Fruit fly (Drosophila melanogaster): ENCODE data around the gene CG1632.

Gene CG1632

DNA sequence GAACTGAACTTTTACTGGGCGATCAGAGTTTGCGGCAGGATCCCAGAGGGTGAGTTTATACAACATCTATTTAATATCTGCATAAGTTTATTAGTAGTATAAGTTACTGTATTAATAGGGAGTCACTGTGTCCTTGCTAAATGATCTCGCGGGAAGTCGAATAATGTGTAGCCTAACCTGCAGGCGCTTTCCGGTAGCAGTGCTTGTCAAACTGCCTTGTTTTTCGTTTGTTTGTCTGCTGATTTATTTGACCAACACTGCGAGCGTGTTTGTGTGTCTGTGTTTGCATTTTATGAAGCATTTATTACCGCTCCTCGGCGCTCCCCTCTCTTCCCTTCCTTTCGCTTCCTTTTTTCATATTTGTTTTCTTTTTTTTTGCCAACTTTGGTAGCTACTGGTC, 41.8 kb upstream of the CG1632 start:
- TF ChIP-seq Sox15 (GFP tag; optimal IDR thresholded peaks at IDR 0.05) (no peak), Eip78C (GFP tag) (peak; percentile 9), CG6163 (GFP tag; IDR thresholded peaks at IDR 0.05) (peak; percentile 7; the same call in 1 of the 3 replicates), fkh (GFP tag; optimal IDR thresholded peaks at IDR 0.05) (peak; percentile 23)

DNA sequence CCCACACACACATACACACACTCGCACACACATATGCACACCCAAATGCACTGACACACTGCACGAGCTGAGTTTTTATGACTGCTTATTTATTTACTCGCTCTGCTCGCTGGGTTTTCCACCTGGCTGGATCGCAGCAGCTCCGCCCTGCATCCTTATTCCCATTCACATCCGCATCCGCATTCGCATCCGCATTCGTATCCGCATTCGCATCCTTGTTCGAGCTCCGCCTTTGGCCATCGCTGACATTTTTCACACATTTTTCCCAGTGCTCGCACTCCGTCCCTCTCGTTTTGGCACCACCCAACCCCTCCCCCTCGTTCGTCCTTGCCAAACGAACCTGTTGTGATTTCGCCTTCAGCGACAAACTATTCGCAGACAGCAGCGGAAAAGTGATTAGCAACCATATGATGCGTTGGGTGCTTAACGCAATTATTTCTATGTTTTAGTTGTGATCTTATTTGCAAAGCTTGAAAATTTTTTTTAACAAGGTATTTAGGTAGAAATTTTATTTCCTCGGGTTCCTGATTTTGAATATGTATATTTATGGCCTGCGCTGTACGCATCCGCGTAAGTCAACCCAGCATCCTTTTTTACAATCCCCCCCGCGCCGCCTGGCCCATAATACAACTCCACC, 41.3 kb upstream of the CG1632 start:
- TF ChIP-seq Eip78C (GFP tag): peak; percentile 90
- TF ChIP-seq CG11902 (GFP tag; optimal IDR thresholded peaks at IDR 0.05): peak; percentile 31
- peak; percentile 57 for TF ChIP-seq Met (GFP tag; optimal IDR thresholded peaks at IDR 0.05)
- peak; percentile 43 for TF ChIP-seq Gug (GFP tag; IDR thresholded peaks at IDR 0.05)
- no peak for TF ChIP-seq fd85E (GFP tag; optimal IDR thresholded peaks at IDR 0.05)
- peak; percentile 83 for TF ChIP-seq Ets96B (tag; optimal IDR thresholded peaks at IDR 0.05)
- TF ChIP-seq salr (GFP tag; optimal IDR thresholded peaks at IDR 0.05): peak; percentile 17 to 75
- peak; percentile 65 for TF ChIP-seq acj6 (GFP tag; optimal IDR thresholded peaks at IDR 0.05)
- TF ChIP-seq dac (GFP tag; optimal IDR thresholded peaks at IDR 0.05): peak; percentile 3
- peak; percentile 64 for TF ChIP-seq CG6792 (GFP tag; optimal IDR thresholded peaks at IDR 0.05)
- TF ChIP-seq svp (GFP tag): peak; percentile 37
- peak; percentile 74 for TF ChIP-seq CG10631 (GFP tag; optimal IDR thresholded peaks at IDR 0.05)
- TF ChIP-seq esn (GFP tag; optimal IDR thresholded peaks at IDR 0.05): peak; percentile 57
- TF ChIP-seq CG8632 (GFP tag; optimal IDR thresholded peaks at IDR 0.05): peak; percentile 51
- peak; percentile 22 for TF ChIP-seq Ets21C (GFP tag; optimal IDR thresholded peaks at IDR 0.05)
- TF ChIP-seq Eip93F (GFP tag; optimal IDR thresholded peaks at IDR 0.05): no peak
- peak; percentile 56 for TF ChIP-seq cyc (GFP tag; optimal IDR thresholded peaks at IDR 0.05)
- TF ChIP-seq CG31627 (GFP tag; optimal IDR thresholded peaks at IDR 0.05): peak; percentile 43
- TF ChIP-seq lz (GFP tag; optimal IDR thresholded peaks at IDR 0.05): peak; percentile 51
- TF ChIP-seq CG8119 (GFP tag; IDR thresholded peaks at IDR 0.05): peak; percentile 76
- TF ChIP-seq CG7368 (GFP tag; optimal IDR thresholded peaks at IDR 0.05): peak; percentile 48
- peak; percentile 39 for TF ChIP-seq CG8319 (GFP tag; optimal IDR thresholded peaks at IDR 0.05)
- TF ChIP-seq Blimp-1 (GFP tag; optimal IDR thresholded peaks at IDR 0.05): no peak
- TF ChIP-seq dsx (GFP tag; optimal IDR thresholded peaks at IDR 0.05; ENCODE audit: poor library complexity, severe bottlenecking): peak; percentile 81
- TF ChIP-seq CG9139 (GFP tag; optimal IDR thresholded peaks at IDR 0.05): peak; percentile 71
- TF ChIP-seq Eip75B (GFP tag; optimal IDR thresholded peaks at IDR 0.05): peak; percentile 72
- peak; percentile 53 for TF ChIP-seq OdsH (GFP tag; optimal IDR thresholded peaks at IDR 0.05)
- no peak for TF ChIP-seq CG6854 (GFP tag; optimal IDR thresholded peaks at IDR 0.05)
- peak; percentile 38 for TF ChIP-seq CG16779 (tag; optimal IDR thresholded peaks at IDR 0.05)
- peak; percentile 45 for TF ChIP-seq CG11762 (GFP tag; optimal IDR thresholded peaks at IDR 0.05; ENCODE audit: insufficient read depth)
- TF ChIP-seq topi (GFP tag; optimal IDR thresholded peaks at IDR 0.05): peak; percentile 52
- peak; percentile 84 for TF ChIP-seq CG10669 (GFP tag; optimal IDR thresholded peaks at IDR 0.05)
- TF ChIP-seq Sox15 (GFP tag; optimal IDR thresholded peaks at IDR 0.05): peak; percentile 45
- TF ChIP-seq CG4318 (GFP tag; optimal IDR thresholded peaks at IDR 0.05): peak; percentile 51
- peak; percentile 42 for TF ChIP-seq CG34406 (GFP tag; optimal IDR thresholded peaks at IDR 0.05)
- TF ChIP-seq net (GFP tag; optimal IDR thresholded peaks at IDR 0.05): peak; percentile 50
- TF ChIP-seq Sox14 (GFP tag; optimal IDR thresholded peaks at IDR 0.05): peak; percentile 70
- peak; percentile 74 for TF ChIP-seq pdm3 (GFP tag; optimal IDR thresholded peaks at IDR 0.05)
- TF ChIP-seq Smox (GFP tag; optimal IDR thresholded peaks at IDR 0.05): peak; percentile 42
- peak; percentile 69 for TF ChIP-seq achi (GFP tag; optimal IDR thresholded peaks at IDR 0.05)
- TF ChIP-seq ss (GFP tag; optimal IDR thresholded peaks at IDR 0.05): peak; percentile 80 to 83
- TF ChIP-seq fkh (GFP tag; optimal IDR thresholded peaks at IDR 0.05): no peak
- TF ChIP-seq fd59A (GFP tag; optimal IDR thresholded peaks at IDR 0.05): peak; percentile 80
- peak; percentile 73 for TF ChIP-seq CG3919 (GFP tag; optimal IDR thresholded peaks at IDR 0.05)
- TF ChIP-seq Hr38 (GFP tag; optimal IDR thresholded peaks at IDR 0.05): no peak
- TF ChIP-seq spab (GFP tag; optimal IDR thresholded peaks at IDR 0.05): peak; percentile 72
- TF ChIP-seq CG3032 (tag; optimal IDR thresholded peaks at IDR 0.05): peak; percentile 85
- peak; percentile 59 for TF ChIP-seq CG11294 (GFP tag; IDR thresholded peaks at IDR 0.05)

Data from whole organism, prepupa.